Worm (Caenorhabditis elegans) whole organism, L2 larva: ENCODE data around the gene C11H1.9.

Experiments
- C34F6.9 ChIP-seq: fragments of 150-350 bp; optimal IDR thresholded peaks from 2 replicates; lab custom pipeline; 2014; ENCODE audit warnings: missing biosample characterization, missing genetic modification characterization
- F13H6.1 ChIP-seq: sonication (generic microtip); optimal IDR thresholded peaks from 2 replicates; lab custom pipeline; 2016; ENCODE audit warnings: missing genetic modification characterization, missing compliant biosample characterization
- alr-1 ChIP-seq: fragments of 150-350 bp; optimal IDR thresholded peaks from 2 replicates; lab custom pipeline; 2014; ENCODE audit warnings: missing biosample characterization, missing genetic modification characterization
- aly-2 ChIP-seq: fragments of 150-350 bp; optimal IDR thresholded peaks from 2 replicates; lab custom pipeline; 2014; ENCODE audit warnings: missing biosample characterization, missing genetic modification characterization
- blmp-1 ChIP-seq: sonication (generic microtip); optimal IDR thresholded peaks from 2 replicates; lab custom pipeline; 2017; ENCODE audit warnings: missing genetic modification characterization, mild to moderate bottlenecking, missing compliant biosample characterization, antibody characterized with exemption, moderate library complexity; ENCODE audit not compliant: insufficient read depth
- ceh-16 ChIP-seq: fragments of 150-350 bp; optimal IDR thresholded peaks from 2 replicates; lab custom pipeline; 2014; ENCODE audit warnings: missing biosample characterization, missing genetic modification characterization
- ceh-82 ChIP-seq: fragments of 150-350 bp; optimal IDR thresholded peaks from 2 replicates; lab custom pipeline; 2014; ENCODE audit warnings: missing biosample characterization, missing genetic modification characterization
- crh-2 ChIP-seq: sonication (generic microtip); optimal IDR thresholded peaks from 2 replicates; lab custom pipeline; 2017; ENCODE audit warnings: missing biosample characterization, missing genetic modification characterization
- dmd-4 ChIP-seq: sonication (generic microtip); optimal IDR thresholded peaks from 2 replicates; lab custom pipeline; 2017; ENCODE audit warnings: missing biosample characterization, missing genetic modification characterization
- egl-27 ChIP-seq: sonication (generic microtip); optimal IDR thresholded peaks from 3 replicates; lab custom pipeline; 2017; ENCODE audit warnings: missing biosample characterization, missing genetic modification reagents, missing genetic modification characterization
- elt-1 ChIP-seq: fragments of 150-350 bp; optimal IDR thresholded peaks from 2 replicates; lab custom pipeline; 2014; ENCODE audit warnings: missing biosample characterization, missing genetic modification characterization
- elt-3 ChIP-seq: sonication (generic microtip); optimal IDR thresholded peaks from 2 replicates; lab custom pipeline; 2017; ENCODE audit warnings: missing biosample characterization, missing genetic modification characterization
- fos-1 ChIP-seq: fragments of 150-350 bp; optimal IDR thresholded peaks from 2 replicates; lab custom pipeline; 2014; ENCODE audit warnings: missing biosample characterization, missing genetic modification characterization
- lin-11 ChIP-seq: fragments of 150-350 bp; sonication (generic microtip); optimal IDR thresholded peaks from 2 replicates; lab custom pipeline; 2014; ENCODE audit warnings: missing biosample characterization, missing genetic modification characterization, inconsistent platforms, mixed read lengths
- lin-13 ChIP-seq: fragments of 150-350 bp; optimal IDR thresholded peaks from 2 replicates; lab custom pipeline; 2014; ENCODE audit warnings: missing biosample characterization, missing genetic modification reagents, missing genetic modification characterization
- lin-39 ChIP-seq: fragments of 150-350 bp; optimal IDR thresholded peaks from 2 replicates; lab custom pipeline; 2014; ENCODE audit warnings: missing biosample characterization, missing genetic modification reagents, missing genetic modification characterization
- lsy-2 ChIP-seq, 2 experiments: fragments of 150-350 bp in 1 of 2; sonication (generic microtip) in 1 of 2; optimal IDR thresholded peaks; 2 replicates each; lab custom pipeline; 2014 to 2017; ENCODE audit warnings: missing biosample characterization in 2 of 2, missing genetic modification characterization in 2 of 2
- mab-5 ChIP-seq: fragments of 150-350 bp; optimal IDR thresholded peaks from 2 replicates; lab custom pipeline; 2014; ENCODE audit warnings: missing biosample characterization, missing genetic modification characterization
- mbf-1 ChIP-seq: sonication (generic microtip); optimal IDR thresholded peaks from 2 replicates; lab custom pipeline; 2017; ENCODE audit warnings: missing biosample characterization, missing genetic modification characterization
- mdl-1 ChIP-seq, 2 experiments: fragments of 150-350 bp in 1 of 2; sonication (generic microtip) in 1 of 2; optimal IDR thresholded peaks; 2 replicates each; lab custom pipeline; 2017; ENCODE audit warnings: missing biosample characterization in 2 of 2, missing genetic modification characterization in 2 of 2
- nhr-10 ChIP-seq: sonication (generic microtip); optimal IDR thresholded peaks from 2 replicates; lab custom pipeline; 2017; ENCODE audit warnings: missing biosample characterization, missing genetic modification characterization
- nhr-11 ChIP-seq: fragments of 150-350 bp; optimal IDR thresholded peaks from 2 replicates; lab custom pipeline; 2014; ENCODE audit warnings: missing biosample characterization, missing genetic modification characterization
- nhr-12 ChIP-seq: fragments of 150-350 bp; optimal IDR thresholded peaks from 2 replicates; lab custom pipeline; 2014; ENCODE audit warnings: missing biosample characterization, missing genetic modification characterization
- nhr-21 ChIP-seq: fragments of 150-350 bp; optimal IDR thresholded peaks from 2 replicates; lab custom pipeline; 2014; ENCODE audit warnings: missing biosample characterization, missing genetic modification characterization
- nhr-23 ChIP-seq: fragments of 150-350 bp; optimal IDR thresholded peaks from 2 replicates; lab custom pipeline; 2014; ENCODE audit warnings: missing biosample characterization, missing genetic modification reagents, missing genetic modification characterization
- nhr-237 ChIP-seq: fragments of 150-350 bp; optimal IDR thresholded peaks from 2 replicates; lab custom pipeline; 2014; ENCODE audit warnings: missing biosample characterization, missing genetic modification characterization
- nhr-77 ChIP-seq: fragments of 150-350 bp; optimal IDR thresholded peaks from 2 replicates; lab custom pipeline; 2014; ENCODE audit warnings: missing biosample characterization, missing genetic modification characterization
- peb-1 ChIP-seq: fragments of 150-350 bp; optimal IDR thresholded peaks from 2 replicates; lab custom pipeline; 2014; ENCODE audit warnings: missing biosample characterization, missing genetic modification characterization
- sem-4 ChIP-seq: fragments of 150-350 bp; optimal IDR thresholded peaks from 2 replicates; lab custom pipeline; 2014; ENCODE audit warnings: missing biosample characterization, missing genetic modification reagents, missing genetic modification characterization
- skn-1 ChIP-seq: sonication (generic microtip); optimal IDR thresholded peaks from 2 replicates; lab custom pipeline; 2017; ENCODE audit warnings: missing biosample characterization, missing genetic modification characterization
- sma-3 ChIP-seq: sonication (generic microtip); optimal IDR thresholded peaks from 2 replicates; lab custom pipeline; 2016; ENCODE audit warnings: missing genetic modification reagents, missing genetic modification characterization, missing compliant biosample characterization
- sma-9 ChIP-seq, 2 experiments: fragments of 150-350 bp in 1 of 2; sonication (generic microtip) in 1 of 2; optimal IDR thresholded peaks; 2 replicates each; lab custom pipeline; 2014 to 2016; ENCODE audit warnings: missing genetic modification characterization in 2 of 2, mild to moderate bottlenecking in 1 of 2, missing biosample characterization in 1 of 2, missing compliant biosample characterization in 1 of 2, missing genetic modification reagents in 1 of 2, moderate library complexity in 1 of 2
- snpc-4 ChIP-seq: fragments of 150-350 bp; optimal IDR thresholded peaks from 2 replicates; lab custom pipeline; 2014; ENCODE audit warnings: missing biosample characterization, missing genetic modification characterization
- unc-39 ChIP-seq: fragments of 150-350 bp; optimal IDR thresholded peaks from 2 replicates; lab custom pipeline; 2014; ENCODE audit warnings: missing biosample characterization, missing genetic modification characterization
- unc-55 ChIP-seq: fragments of 150-350 bp; sonication (generic microtip); optimal IDR thresholded peaks from 3 replicates; lab custom pipeline; 2014; ENCODE audit warnings: missing biosample characterization, missing genetic modification reagents, missing genetic modification characterization
- zag-1 ChIP-seq: fragments of 150-350 bp; optimal IDR thresholded peaks from 2 replicates; lab custom pipeline; 2014; ENCODE audit warnings: missing biosample characterization, missing genetic modification characterization
- ztf-1 ChIP-seq: fragments of 200-800 bp; sonication (Bioruptor generic); conservative IDR thresholded peaks from 2 replicates; pipeline ENCODE4 v1.3.6; 2022; ENCODE audit warnings: missing genetic modification characterization, missing compliant biosample characterization
- ztf-11 ChIP-seq: sonication (generic microtip); optimal IDR thresholded peaks from 2 replicates; lab custom pipeline; 2017; ENCODE audit warnings: missing biosample characterization, missing genetic modification characterization
- ztf-4 ChIP-seq: fragments of 150-350 bp; optimal IDR thresholded peaks from 2 replicates; lab custom pipeline; 2014; ENCODE audit warnings: missing biosample characterization, missing genetic modification characterization

C11H1.9 gene

DNA sequence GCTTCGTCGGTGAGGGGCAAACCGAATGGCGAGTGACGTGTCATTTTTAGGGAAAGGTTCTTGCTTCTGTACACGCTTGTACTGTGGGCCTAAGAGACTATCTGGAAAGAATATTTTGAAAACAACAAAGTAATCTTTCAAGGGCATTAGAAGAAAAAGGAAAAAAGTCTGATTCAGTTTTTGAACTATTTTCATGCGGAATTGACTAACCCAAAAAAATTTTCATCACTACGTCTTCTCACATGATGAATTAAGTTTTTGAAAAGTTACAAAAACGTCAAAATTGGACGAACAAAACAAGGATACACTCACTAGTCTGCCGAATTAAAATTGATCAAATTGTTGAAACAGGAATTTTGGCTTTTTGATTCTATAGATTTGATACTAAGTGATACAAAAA, at the start of gene C11H1.9:
Gene C11H1.9, minus strand, starts transcription at position 101 of the 400 bp plus-strand sequence.
- TF ChIP-seq mab-5 (tag; lab: Kevin White, UChicago), result no peak

DNA sequence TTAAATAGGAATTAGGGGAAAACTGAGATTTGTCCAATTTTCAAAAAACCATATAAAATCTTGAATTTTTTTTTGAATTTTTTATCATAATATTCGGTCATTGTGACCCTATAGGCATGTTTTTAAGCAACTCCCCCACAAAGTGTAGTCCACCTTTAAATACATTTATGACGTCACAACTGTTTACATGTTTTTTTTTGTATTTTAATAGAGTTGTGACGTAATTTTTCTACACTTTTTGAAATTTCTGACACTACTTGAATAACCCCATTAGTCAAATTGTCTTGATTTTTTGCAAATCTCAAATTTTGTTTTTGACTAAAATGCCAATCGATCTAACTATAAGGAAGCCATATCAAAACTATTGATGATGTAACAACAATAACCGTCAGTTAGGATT, 45.9 kb upstream of the C11H1.9 start:
- TF ChIP-seq fos-1 (tag; lab: Kevin White, UChicago) (no peak), nhr-21 (tag; lab: Kevin White, UChicago) (no peak), ztf-11 (tag; lab: Kevin White, UChicago) (no peak), snpc-4 (no peak), lsy-2 (tag; optimal IDR thresholded peaks at IDR 0.05; lab: Kevin White, UChicago) (no peak)

DNA sequence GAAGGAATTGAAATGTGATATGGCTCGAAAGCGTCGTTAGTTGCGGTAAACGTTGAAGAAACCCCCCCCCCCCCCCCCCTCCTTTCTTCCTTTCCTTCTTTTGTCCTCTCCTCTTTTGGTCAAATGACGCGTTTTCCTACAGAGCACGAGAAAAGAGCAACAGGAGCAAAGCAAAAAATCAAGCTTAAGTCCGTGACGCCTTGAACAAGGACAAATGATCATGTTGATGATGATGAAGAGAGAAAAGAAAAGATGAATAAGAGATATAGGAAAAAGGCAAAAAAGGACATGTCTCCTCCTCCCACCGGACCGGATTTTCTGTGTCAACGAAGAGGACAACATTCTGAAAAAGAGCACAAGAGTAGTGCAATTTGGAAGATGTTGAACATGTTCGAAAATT, 39.4 kb upstream of the C11H1.9 start:
- TF ChIP-seq elt-1 (tag; lab: Kevin White, UChicago) (no peak), peb-1 (no peak), ztf-4 (no peak), ceh-82 (tag; lab: Kevin White, UChicago) (no peak), ztf-11 (tag; lab: Kevin White, UChicago) (no peak), crh-2 (tag; lab: Kevin White, UChicago) (no peak), nhr-77 (tag; lab: Kevin White, UChicago) (no peak), lin-39 (no peak)

DNA sequence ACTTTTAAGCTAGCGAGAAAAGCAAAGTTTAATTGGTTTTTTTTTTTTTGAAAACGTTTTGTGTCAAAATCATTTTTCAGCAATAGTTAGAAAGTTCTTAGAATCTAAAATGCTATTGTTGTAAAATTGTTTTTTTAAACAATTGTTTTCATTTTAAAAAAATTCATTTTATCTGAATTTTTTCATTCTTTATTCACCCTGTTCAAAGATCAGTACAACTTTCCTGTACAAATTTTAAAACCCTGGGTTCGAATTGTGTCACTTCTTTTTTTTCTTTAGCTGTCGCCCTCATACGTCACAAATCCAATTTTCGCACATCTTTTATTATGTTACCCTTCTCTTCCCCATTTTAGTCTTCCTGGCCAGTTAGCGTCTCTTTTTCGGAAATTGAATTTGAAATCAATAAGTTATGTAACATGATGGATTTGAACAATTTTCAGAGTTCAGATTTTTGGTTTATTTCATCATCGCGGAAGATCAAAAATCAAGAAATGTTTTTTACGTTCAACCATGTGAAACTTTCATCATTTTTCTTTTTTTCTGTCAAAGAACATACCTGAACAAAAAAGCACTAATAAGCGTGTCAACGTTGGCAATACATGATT, 36.6 kb upstream of the C11H1.9 start:
- no peak for TF ChIP-seq fos-1 (tag; lab: Kevin White, UChicago)
- peak; percentile 38 for TF ChIP-seq F13H6.1 (tag; lab: Kevin White, UChicago)
- TF ChIP-seq nhr-237 (tag; lab: Kevin White, UChicago), result no peak
- no peak for TF ChIP-seq nhr-10 (tag; lab: Kevin White, UChicago)
- TF ChIP-seq egl-27 (tag; lab: Kevin White, UChicago), result peak; percentile 43
- peak in 1 of 2 experiments; percentile 46 for TF ChIP-seq lsy-2 (tag; optimal IDR thresholded peaks at IDR 0.05; lab: Kevin White, UChicago)
- TF ChIP-seq mbf-1, result no peak
- no peak for TF ChIP-seq skn-1 (tag; lab: Kevin White, UChicago)
- no peak for TF ChIP-seq ceh-82 (tag; lab: Kevin White, UChicago)
- no peak for TF ChIP-seq sma-3
- TF ChIP-seq snpc-4, result no peak
- TF ChIP-seq mdl-1 (tag; optimal IDR thresholded peaks at IDR 0.05; lab: Kevin White, UChicago), result no peak
- no peak for TF ChIP-seq lin-11
- TF ChIP-seq nhr-23 (tag; lab: Kevin White, UChicago), result no peak
- TF ChIP-seq zag-1 (tag; lab: Kevin White, UChicago), result no peak
- no peak for TF ChIP-seq nhr-12 (tag; lab: Kevin White, UChicago)
- no peak for TF ChIP-seq nhr-21 (tag; lab: Kevin White, UChicago)
- no peak for TF ChIP-seq elt-1 (tag; lab: Kevin White, UChicago)
- TF ChIP-seq dmd-4 (tag; lab: Kevin White, UChicago), result no peak
- no peak for TF ChIP-seq blmp-1 (tag; lab: Kevin White, UChicago)
- TF ChIP-seq lin-13, result no peak
- TF ChIP-seq crh-2 (tag; lab: Kevin White, UChicago), result peak; percentile 17
- TF ChIP-seq ceh-16, result no peak
- TF ChIP-seq sem-4 (tag; lab: Kevin White, UChicago), result no peak
- TF ChIP-seq elt-3, result no peak
- no peak for TF ChIP-seq aly-2 (tag; lab: Kevin White, UChicago)
- TF ChIP-seq C34F6.9 (tag; lab: Kevin White, UChicago), result peak; percentile 47
- no peak for TF ChIP-seq nhr-11 (tag; lab: Kevin White, UChicago)
- TF ChIP-seq sma-9 (GFP tag; optimal IDR thresholded peaks at IDR 0.05; lab: Kevin White, UChicago), result peak; percentile 75
- no peak for TF ChIP-seq sma-9 (tag; optimal IDR thresholded peaks at IDR 0.05; lab: Kevin White, UChicago)
- no peak for TF ChIP-seq unc-39 (tag; lab: Kevin White, UChicago)
- TF ChIP-seq ztf-4, result no peak
- no peak for TF ChIP-seq unc-55
- no peak for TF ChIP-seq ztf-1 (GFP tag; lab: Robert Waterston, UW)
- TF ChIP-seq alr-1, result no peak
